Fruit fly (Drosophila melanogaster) whole organism, wandering third instar larva: ENCODE results near the gene CG10700.

Source experiments
- Dfd ChIP-seq: fragments of >200 bp; optimal IDR thresholded peaks from 2 replicates; lab custom pipeline; 2017; ENCODE audit warnings: missing biosample characterization, missing genetic modification characterization
- GATAd ChIP-seq: sonication (Bioruptor generic); optimal IDR thresholded peaks from 2 replicates; lab custom pipeline; 2016; ENCODE audit warnings: missing biosample characterization, missing genetic modification characterization
- dmrt93B ChIP-seq: fragments of 200-800 bp; sonication (Bioruptor generic); optimal IDR thresholded peaks from 2 replicates; lab custom pipeline; 2018; ENCODE audit warnings: missing biosample characterization, mild to moderate bottlenecking, missing genetic modification characterization
- dsf ChIP-seq: sonication (Bioruptor generic); optimal IDR thresholded peaks from 2 replicates; lab custom pipeline; 2016; ENCODE audit warnings: missing biosample characterization, missing genetic modification characterization, borderline replicate concordance
- usp ChIP-seq: fragments of >200 bp; optimal IDR thresholded peaks from 2 replicates; lab custom pipeline; 2017; ENCODE audit warnings: missing biosample characterization, missing genetic modification characterization

DNA sequence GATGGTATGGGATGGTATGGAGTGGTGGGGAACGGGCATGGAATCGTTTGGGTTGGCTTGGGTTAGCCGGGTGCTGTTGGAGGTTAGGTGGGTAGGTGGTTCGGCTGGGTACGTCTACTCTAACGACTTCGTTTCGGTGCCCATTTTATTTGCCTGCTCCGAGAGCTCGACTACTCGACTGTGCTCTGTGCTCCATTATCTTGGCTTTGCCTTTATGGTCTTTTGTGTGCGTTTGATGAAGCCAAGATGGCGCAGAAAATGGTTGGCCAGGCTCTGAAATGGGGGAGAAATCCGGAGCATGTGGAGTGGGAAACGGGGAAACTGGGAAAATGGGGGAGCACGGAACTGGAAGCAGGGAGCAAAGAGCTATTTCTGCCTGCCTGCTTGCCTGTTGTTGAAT, 15.0 kb upstream of the CG10700 start:
- TF ChIP-seq Dfd (GFP tag; lab: Kevin White, UChicago) (no peak), dmrt93B (no peak), usp (GFP tag; lab: Kevin White, UChicago) (no peak), dsf (no peak), GATAd (GFP tag; lab: Kevin White, UChicago) (no peak)
